Fruit fly (Drosophila melanogaster): ENCODE data around the gene CG15172.

DNA sequence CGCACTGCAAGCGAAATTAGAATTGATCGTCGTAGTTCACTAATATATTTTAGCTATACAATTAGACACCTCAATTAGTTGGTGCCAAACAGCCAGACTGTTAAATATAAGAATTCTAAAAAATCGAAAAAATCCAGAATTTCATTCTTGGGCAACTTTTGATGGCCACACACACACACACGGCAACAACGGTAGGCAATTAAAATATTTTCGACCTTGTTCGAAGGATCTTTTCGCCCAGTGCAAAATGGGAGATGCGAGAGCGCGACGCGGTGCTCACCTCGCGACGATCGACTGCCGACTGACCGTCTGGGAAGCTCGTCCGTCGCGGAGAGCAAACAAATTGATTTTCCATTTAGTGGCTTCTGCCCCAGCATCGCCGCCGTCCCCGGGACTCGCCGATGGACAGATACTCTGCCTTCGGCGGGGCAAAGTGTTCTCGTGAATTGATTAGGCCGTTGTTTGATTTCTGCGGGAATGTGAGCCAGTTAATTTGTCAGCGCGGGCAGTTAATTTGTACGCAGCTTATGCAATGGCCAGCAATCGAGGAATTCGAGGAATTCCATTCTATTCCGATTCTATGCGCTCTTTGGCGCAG lies 47.4 kb downstream of the CG15172 start, which contains the start of gene CG10702:
- TF ChIP-seq EcR (GFP tag; optimal IDR thresholded peaks at IDR 0.05) (no peak), usp (GFP tag; optimal IDR thresholded peaks at IDR 0.05) (no peak), Dll (optimal IDR thresholded peaks at IDR 0.05) (no peak), psq (optimal IDR thresholded peaks at IDR 0.05) (no peak)
